Worm (Caenorhabditis elegans): ENCODE results near the gene wdr-46.

The wdr-46 gene

DNA sequence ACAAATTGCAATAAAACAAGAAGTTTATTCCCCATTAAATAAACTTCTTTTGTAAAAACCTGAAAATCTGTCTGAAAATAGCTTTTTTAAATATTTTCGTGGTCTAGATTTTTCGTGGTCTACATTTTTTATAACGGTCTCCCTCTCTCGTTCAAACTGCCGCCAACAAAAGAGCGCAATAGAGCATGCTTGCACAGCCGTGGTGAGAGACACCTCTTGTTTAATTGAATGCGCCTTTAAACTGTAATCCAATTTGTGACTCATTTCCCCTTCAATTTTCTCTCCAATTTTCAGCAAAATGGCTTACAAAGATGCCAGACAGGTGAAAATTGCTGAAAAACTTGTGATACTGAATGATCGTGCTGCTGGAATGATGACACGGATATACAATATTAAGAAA, 32.1 kb downstream of the wdr-46 start, which contains the start of gene gex-3 (continued):
- TF ChIP-seq C16A3.4 (tag; optimal IDR thresholded peaks at IDR 0.05) (peak; percentile 96), hlh-17 (GFP tag; optimal IDR thresholded peaks at IDR 0.05; ENCODE audit: borderline replicate concordance) (no peak), snu-23 (GFP tag; optimal IDR thresholded peaks at IDR 0.05) (peak; percentile 88), unc-98 (GFP tag; IDR thresholded peaks at IDR 0.05) (no peak), nhr-76 (tag; optimal IDR thresholded peaks at IDR 0.05) (no peak), C34B4.2 (tag; optimal IDR thresholded peaks at IDR 0.05) (no peak)

- TF ChIP-seq dpl-1 (GFP tag; optimal IDR thresholded peaks at IDR 0.05), result peak in 1 of 3 experiments; percentile 6
- TF ChIP-seq grh-1 (GFP tag; IDR thresholded peaks at IDR 0.05), result no peak
These were observed 36.6 kb downstream of the wdr-46 start, which contains the start of gene dsb-1 for ce11 chrIV:12408625-12409024. Gene dsb-1 (plus strand): TSS chrIV:12408925.

DNA sequence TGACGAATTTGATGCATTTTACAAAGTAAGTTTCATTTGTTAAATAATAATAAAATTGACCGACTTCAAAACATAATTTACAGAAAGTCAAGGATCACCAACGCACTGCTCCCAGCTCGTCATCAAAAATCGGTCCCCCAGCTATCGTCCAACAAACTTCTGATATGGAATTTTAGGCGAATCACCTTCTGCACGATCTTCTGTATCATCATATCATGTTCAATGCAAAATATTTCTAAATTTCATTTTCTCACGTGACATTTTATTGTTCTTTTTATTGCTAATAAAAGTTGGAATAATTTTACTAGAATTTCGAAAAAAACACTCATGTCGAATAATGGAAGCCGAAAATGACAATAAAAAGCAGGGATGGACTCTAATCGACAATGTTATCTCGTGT, 38.1 kb downstream of the wdr-46 start, which contains the start of gene acl-13:
acl-13 (plus strand) TSS at position 301 of the 400 bp plus-strand sequence.
- no peak for TF ChIP-seq fos-1 (tag; optimal IDR thresholded peaks at IDR 0.05)
- TF ChIP-seq jun-1 (tag; optimal IDR thresholded peaks at IDR 0.05), result no peak
- no peak for TF ChIP-seq vab-15 (tag; optimal IDR thresholded peaks at IDR 0.05)
- TF ChIP-seq snpc-4 (tag; optimal IDR thresholded peaks at IDR 0.05), result no peak

DNA sequence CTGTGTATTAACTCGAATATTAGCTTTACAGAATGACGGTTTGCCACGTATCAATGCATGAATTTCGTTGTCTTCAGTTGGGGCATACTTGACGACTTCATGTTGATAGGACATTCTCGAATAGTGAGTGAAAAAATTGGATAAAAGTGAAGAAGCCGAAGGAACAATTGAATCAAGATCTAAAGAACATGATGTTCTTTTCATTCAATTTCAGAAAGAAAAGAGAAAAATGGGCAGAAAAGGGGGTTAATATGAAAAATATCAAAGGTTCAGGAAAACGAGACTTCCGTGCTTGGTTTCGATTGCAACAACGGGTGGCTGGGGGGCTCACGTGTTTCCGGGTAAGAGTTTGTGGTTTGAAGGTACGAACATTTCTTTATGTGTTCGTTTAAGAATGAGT, 42.5 kb downstream of the wdr-46 start:
- no peak for TF ChIP-seq egl-13 (tag; optimal IDR thresholded peaks at IDR 0.05)
- no peak for TF ChIP-seq zip-4 (GFP tag; optimal IDR thresholded peaks at IDR 0.05)
- TF ChIP-seq hlh-17 (GFP tag; optimal IDR thresholded peaks at IDR 0.05; ENCODE audit: borderline replicate concordance), result no peak
- TF ChIP-seq aly-2 (tag; optimal IDR thresholded peaks at IDR 0.05), result no peak
- TF ChIP-seq efl-1 (optimal IDR thresholded peaks at IDR 0.05), result no peak
- TF ChIP-seq efl-1 (GFP tag; optimal IDR thresholded peaks at IDR 0.05 in 1 of 2), result peak in 1 of 2 experiments; percentile 28
- TF ChIP-seq ces-1 (GFP tag; optimal IDR thresholded peaks at IDR 0.05), result no peak
- TF ChIP-seq ama-1 (optimal IDR thresholded peaks at IDR 0.05), result no peak
- no peak for TF ChIP-seq lin-39 (tag; optimal IDR thresholded peaks at IDR 0.05)
- peak; percentile 71 for TF ChIP-seq fkh-10 (GFP tag; optimal IDR thresholded peaks at IDR 0.05)
- TF ChIP-seq nhr-47 (tag; optimal IDR thresholded peaks at IDR 0.05), result no peak
- no peak for TF ChIP-seq nhr-12 (tag; optimal IDR thresholded peaks at IDR 0.05)
- TF ChIP-seq pag-3 (tag; optimal IDR thresholded peaks at IDR 0.05; ENCODE audit: borderline replicate concordance, insufficient read depth), result no peak
- TF ChIP-seq nhr-11 (tag; optimal IDR thresholded peaks at IDR 0.05), result no peak
- TF ChIP-seq nhr-77 (tag; optimal IDR thresholded peaks at IDR 0.05), result no peak

DNA sequence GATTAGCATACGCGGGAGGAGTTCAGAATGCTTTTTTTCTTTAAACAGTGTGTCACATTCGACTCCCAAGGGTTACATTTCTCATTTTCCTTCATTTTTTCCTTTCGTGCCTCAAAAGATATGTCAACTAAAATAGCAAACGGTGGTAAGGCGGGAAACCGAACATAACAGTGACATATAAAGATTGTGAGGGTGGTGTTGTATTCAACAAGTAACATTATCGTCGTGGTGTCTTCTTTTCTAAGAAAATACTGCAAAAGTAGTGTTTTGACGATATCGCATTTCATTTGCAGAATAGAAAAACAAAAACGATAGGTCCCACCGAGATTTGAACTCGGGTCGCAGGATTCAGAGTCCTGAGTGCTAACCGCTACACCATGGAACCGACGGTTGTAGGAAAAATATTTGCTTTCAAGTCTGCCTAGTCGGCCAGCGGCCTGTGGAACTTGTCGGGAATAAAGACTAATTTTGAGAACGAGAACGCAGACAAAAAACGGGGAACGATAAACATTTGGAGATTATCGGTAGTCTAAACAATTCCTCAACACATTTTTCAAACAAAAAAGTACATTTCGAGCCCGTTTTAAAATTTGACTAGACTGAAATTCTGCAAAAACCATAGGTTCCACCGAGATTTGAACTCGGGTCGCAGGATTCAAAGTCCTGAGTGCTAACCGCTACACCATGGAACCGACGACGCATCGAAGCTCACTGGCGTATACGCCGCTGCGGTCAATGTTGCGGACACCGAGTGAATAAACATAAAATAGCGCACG, 44.8 kb downstream of the wdr-46 start:
- TF ChIP-seq efl-1 (optimal IDR thresholded peaks at IDR 0.05) (peak in 1 of 2 experiments; percentile 10), efl-1 (GFP tag; optimal IDR thresholded peaks at IDR 0.05 in 1 of 2) (peak in 1 of 2 experiments; percentile 87), nhr-71 (tag; optimal IDR thresholded peaks at IDR 0.05) (peak; percentile 13), nhr-19 (GFP tag; conservative IDR thresholded peaks at IDR 0.05) (peak; percentile 34), dsc-1 (tag; optimal IDR thresholded peaks at IDR 0.05) (no peak), lsy-2 (tag; optimal IDR thresholded peaks at IDR 0.05) (peak in 1 of 2 experiments; percentile 24), vab-15 (tag; optimal IDR thresholded peaks at IDR 0.05) (no peak), jun-1 (tag; optimal IDR thresholded peaks at IDR 0.05) (no peak), lin-35 (GFP tag; optimal IDR thresholded peaks at IDR 0.05) (peak in 1 of 2 experiments; percentile 10), rnt-1 (tag; optimal IDR thresholded peaks at IDR 0.05) (peak; percentile 21)

Measured in whole organism, L1 larva.